Worm (Caenorhabditis elegans) whole organism, L1 larva: ENCODE results near the gene C01G12.3.
A peak's percentile ranks its signal among the peaks of the same experiment; 100 is the strongest.

Experiments
- C04F5.9 ChIP-seq: sonication (generic microtip); optimal IDR thresholded peaks from 2 replicates; lab custom pipeline; 2016; ENCODE audit warnings: missing genetic modification characterization, missing compliant biosample characterization
- C16A3.4 ChIP-seq: fragments of 150-350 bp; optimal IDR thresholded peaks from 2 replicates; lab custom pipeline; 2014; ENCODE audit warnings: missing biosample characterization, missing genetic modification characterization
- Y116A8C.19 ChIP-seq: sonication (generic microtip); optimal IDR thresholded peaks from 2 replicates; lab custom pipeline; 2016; ENCODE audit warnings: missing compliant biosample characterization, missing genetic modification characterization, borderline replicate concordance
- aha-1 ChIP-seq: fragments of 150-350 bp; optimal IDR thresholded peaks from 2 replicates; lab custom pipeline; 2014; ENCODE audit warnings: missing biosample characterization, missing genetic modification characterization
- ceh-82 ChIP-seq, 3 experiments: fragments of 150-350 bp in 1 of 3; sonication (generic microtip) in 2 of 3; optimal IDR thresholded peaks; 2 replicates each; lab custom pipeline; 2014 to 2017; ENCODE audit warnings: missing biosample characterization in 3 of 3, missing genetic modification characterization in 3 of 3
- dpl-1 ChIP-seq, 3 experiments: fragments of 150-350 bp in 2 of 3; sonication (generic microtip) in 1 of 3; optimal IDR thresholded peaks; 2 replicates each; lab custom pipeline; 2014 to 2017; ENCODE audit warnings: missing biosample characterization in 3 of 3, missing genetic modification characterization in 3 of 3, missing genetic modification reagents in 3 of 3
- dsc-1 ChIP-seq: sonication (generic microtip); optimal IDR thresholded peaks from 2 replicates; lab custom pipeline; 2016; ENCODE audit warnings: mild to moderate bottlenecking, missing genetic modification characterization, missing compliant biosample characterization
- efl-1 ChIP-seq, 4 experiments: fragments of 150-350 bp; optimal IDR thresholded peaks in 3 of 4; peaks in 1 of 4; 1 replicate in 1 of 4; 2 replicates in 3 of 4; lab custom pipeline; 2014; ENCODE audit warnings: missing biosample characterization in 2 of 4, missing genetic modification characterization in 2 of 4, missing genetic modification reagents in 2 of 4
- egl-13 ChIP-seq: sonication (generic microtip); optimal IDR thresholded peaks from 2 replicates; lab custom pipeline; 2016; ENCODE audit warnings: missing genotype, missing genetic modification reagents, missing genetic modification characterization, missing compliant biosample characterization
- egl-27 ChIP-seq, 2 experiments: fragments of 150-350 bp in 1 of 2; sonication (generic microtip); optimal IDR thresholded peaks; 3 replicates each; lab custom pipeline; 2017 to 2018; ENCODE audit warnings: missing biosample characterization in 2 of 2, missing genetic modification characterization in 2 of 2, missing genetic modification reagents in 2 of 2
- elt-2 ChIP-seq: sonication (generic microtip); optimal IDR thresholded peaks from 2 replicates; lab custom pipeline; 2016; ENCODE audit warnings: missing genetic modification characterization, mild to moderate bottlenecking, inconsistent platforms, missing compliant biosample characterization, missing genetic modification reagents
- elt-3 ChIP-seq, 6 experiments: fragments of 150-350 bp in 1 of 6; sonication (generic microtip); optimal IDR thresholded peaks; 2 replicates each; lab custom pipeline; 2017 to 2018; ENCODE audit warnings: missing biosample characterization in 6 of 6, missing genetic modification characterization in 6 of 6, inconsistent platforms in 1 of 6
- fkh-10 ChIP-seq: sonication (generic microtip); optimal IDR thresholded peaks from 2 replicates; lab custom pipeline; 2017; ENCODE audit warnings: missing biosample characterization, missing genetic modification reagents, missing genetic modification characterization
- fos-1 ChIP-seq: fragments of 150-350 bp; optimal IDR thresholded peaks from 2 replicates; lab custom pipeline; 2014; ENCODE audit warnings: missing biosample characterization, missing genetic modification characterization
- jun-1 ChIP-seq: fragments of 150-350 bp; optimal IDR thresholded peaks from 2 replicates; lab custom pipeline; 2014; ENCODE audit warnings: missing biosample characterization, missing genetic modification reagents, missing genetic modification characterization
- lin-14 ChIP-seq: fragments of 200-800 bp; sonication (Bioruptor generic); optimal IDR thresholded peaks from 2 replicates; lab custom pipeline; 2018; ENCODE audit warnings: mild to moderate bottlenecking, missing genetic modification characterization, moderate library complexity, missing compliant biosample characterization
- lin-15B ChIP-seq: fragments of 150-350 bp; sonication (generic microtip); optimal IDR thresholded peaks from 3 replicates; lab custom pipeline; 2014; ENCODE audit warnings: missing biosample characterization, missing genetic modification characterization
- lir-3 ChIP-seq: sonication (generic microtip); optimal IDR thresholded peaks from 2 replicates; lab custom pipeline; 2016; ENCODE audit warnings: mild to moderate bottlenecking, missing genetic modification characterization, moderate library complexity, missing compliant biosample characterization; ENCODE audit not compliant: poor library complexity
- lsy-2 ChIP-seq, 2 experiments: fragments of 150-350 bp; optimal IDR thresholded peaks; 2 replicates each; lab custom pipeline; 2014; ENCODE audit warnings: missing biosample characterization in 2 of 2, missing genetic modification characterization in 2 of 2
- mab-9 ChIP-seq: fragments of 200-800 bp; sonication (Bioruptor generic); IDR thresholded peaks from 2 replicates; pipeline ENCODE4 v1.3.6; 2022; ENCODE audit warnings: missing genetic modification reagents, missing genetic modification characterization, missing compliant biosample characterization
- nhr-20 ChIP-seq: sonication (generic microtip); optimal IDR thresholded peaks from 2 replicates; lab custom pipeline; 2016; ENCODE audit warnings: mild to moderate bottlenecking, missing genetic modification characterization, missing compliant biosample characterization
- nhr-237 ChIP-seq: fragments of 150-350 bp; optimal IDR thresholded peaks from 2 replicates; lab custom pipeline; 2014; ENCODE audit warnings: missing biosample characterization, missing genetic modification characterization
- nhr-28 ChIP-seq: fragments of 150-350 bp; optimal IDR thresholded peaks from 2 replicates; lab custom pipeline; 2014; ENCODE audit warnings: missing biosample characterization, missing genetic modification characterization
- nhr-47 ChIP-seq: sonication (generic microtip); optimal IDR thresholded peaks from 2 replicates; lab custom pipeline; 2016; ENCODE audit warnings: mild to moderate bottlenecking, missing genetic modification characterization, moderate library complexity, missing compliant biosample characterization
- nhr-76 ChIP-seq: sonication (generic microtip); optimal IDR thresholded peaks from 2 replicates; lab custom pipeline; 2017; ENCODE audit warnings: missing biosample characterization, missing genetic modification characterization
- nhr-84 ChIP-seq: sonication (generic microtip); optimal IDR thresholded peaks from 2 replicates; lab custom pipeline; 2017; ENCODE audit warnings: missing biosample characterization, missing genetic modification characterization
- sptf-1 ChIP-seq: fragments of 150-350 bp; optimal IDR thresholded peaks from 2 replicates; lab custom pipeline; 2014; ENCODE audit warnings: missing biosample characterization, missing genetic modification characterization
- swsn-7 ChIP-seq: sonication (generic microtip); optimal IDR thresholded peaks from 2 replicates; lab custom pipeline; 2016; ENCODE audit warnings: missing genetic modification characterization, missing compliant biosample characterization
- tbx-2 ChIP-seq: sonication (generic microtip); optimal IDR thresholded peaks from 2 replicates; lab custom pipeline; 2016; ENCODE audit warnings: missing genetic modification characterization, missing compliant biosample characterization
- tlp-1 ChIP-seq: fragments of 150-350 bp; optimal IDR thresholded peaks from 2 replicates; lab custom pipeline; 2014; ENCODE audit warnings: missing biosample characterization, missing genetic modification characterization
- unc-62 ChIP-seq: fragments of 150-350 bp; optimal IDR thresholded peaks from 2 replicates; lab custom pipeline; 2014; ENCODE audit warnings: missing biosample characterization, missing genetic modification reagents, missing genetic modification characterization
- unc-98 ChIP-seq: fragments of 200-800 bp; sonication (Bioruptor generic); IDR thresholded peaks from 2 replicates; pipeline ENCODE4 v1.3.6; 2022; ENCODE audit warnings: missing genetic modification characterization, missing compliant biosample characterization
- zag-1 ChIP-seq: fragments of 150-350 bp; optimal IDR thresholded peaks from 2 replicates; lab custom pipeline; 2014; ENCODE audit warnings: missing biosample characterization, missing genetic modification characterization
- ztf-4 ChIP-seq: fragments of 150-350 bp; optimal IDR thresholded peaks from 2 replicates; lab custom pipeline; 2014; ENCODE audit warnings: missing biosample characterization, missing genetic modification characterization

C01G12.3 gene

DNA sequence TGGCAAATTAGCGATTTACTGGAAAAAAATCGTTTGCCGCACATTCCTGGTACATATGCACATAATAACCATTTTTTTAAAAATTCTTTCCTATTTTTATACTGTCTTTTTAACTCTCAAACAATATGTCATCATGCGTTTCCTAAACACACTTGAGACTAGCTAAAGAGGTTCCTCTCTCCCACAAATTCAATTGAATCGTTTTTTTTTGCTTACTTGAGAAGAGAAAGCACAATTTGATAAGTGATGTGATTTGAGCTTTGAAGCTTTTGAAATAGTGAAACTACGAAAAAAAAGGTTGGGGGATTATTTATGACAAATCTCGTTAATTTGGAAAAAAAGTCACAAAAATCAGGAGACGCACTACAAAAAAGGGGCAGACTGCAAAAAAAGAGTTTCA, 27.1 kb downstream of the C01G12.3 start:
- peak; percentile 55 for TF ChIP-seq fkh-10 (GFP tag; lab: Kevin White, UChicago)
- TF ChIP-seq efl-1 (optimal IDR thresholded peaks at IDR 0.05; lab: Kevin White, UChicago): no peak
- TF ChIP-seq efl-1 (GFP tag; optimal IDR thresholded peaks at IDR 0.05 in 1 of 2; lab: Kevin White, UChicago): no peak
- no peak for TF ChIP-seq lsy-2 (tag; optimal IDR thresholded peaks at IDR 0.05; lab: Kevin White, UChicago)

DNA sequence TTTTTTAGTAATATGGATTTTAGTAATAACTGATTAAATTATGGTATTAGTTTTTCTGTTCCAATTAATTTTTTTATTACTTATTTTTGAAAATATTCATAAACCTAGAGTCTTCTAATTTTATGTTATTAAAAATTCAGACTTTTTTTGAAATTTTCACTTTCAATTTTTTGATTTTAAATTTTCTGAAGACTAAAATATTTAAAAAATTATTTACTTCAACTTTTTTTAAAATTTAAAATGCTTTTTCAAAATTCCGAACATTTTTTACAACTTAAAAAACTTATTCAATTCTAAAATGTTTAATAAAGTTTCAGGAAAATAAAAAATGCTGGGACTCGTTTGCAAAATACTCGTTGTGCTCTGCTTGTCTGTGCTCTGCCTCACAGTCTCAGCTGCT, 31.5 kb downstream of the C01G12.3 start, which contains the start of gene nlp-41:
TSS of gene nlp-41 (plus strand) at position 301 of the 400 bp plus-strand sequence.
- TF ChIP-seq Y116A8C.19 (tag; lab: Kevin White, UChicago) (no peak), ztf-4 (tag; lab: Kevin White, UChicago) (no peak), mab-9 (GFP tag; lab: Robert Waterston, UW) (no peak), dsc-1 (tag; lab: Kevin White, UChicago) (no peak), swsn-7 (tag; lab: Kevin White, UChicago) (no peak), aha-1 (no peak), egl-27 (tag; optimal IDR thresholded peaks at IDR 0.05; lab: Kevin White, UChicago) (no peak), nhr-47 (tag; lab: Kevin White, UChicago) (no peak), sptf-1 (tag; lab: Kevin White, UChicago) (no peak), elt-2 (no peak), dpl-1 (GFP tag; optimal IDR thresholded peaks at IDR 0.05; lab: Kevin White, UChicago) (no peak), lir-3 (tag; lab: Kevin White, UChicago) (no peak), nhr-84 (tag; lab: Kevin White, UChicago) (no peak), unc-62 (GFP tag; lab: Kevin White, UChicago) (no peak), nhr-28 (tag; lab: Kevin White, UChicago) (no peak), lin-15B (tag; lab: Kevin White, UChicago) (no peak)

DNA sequence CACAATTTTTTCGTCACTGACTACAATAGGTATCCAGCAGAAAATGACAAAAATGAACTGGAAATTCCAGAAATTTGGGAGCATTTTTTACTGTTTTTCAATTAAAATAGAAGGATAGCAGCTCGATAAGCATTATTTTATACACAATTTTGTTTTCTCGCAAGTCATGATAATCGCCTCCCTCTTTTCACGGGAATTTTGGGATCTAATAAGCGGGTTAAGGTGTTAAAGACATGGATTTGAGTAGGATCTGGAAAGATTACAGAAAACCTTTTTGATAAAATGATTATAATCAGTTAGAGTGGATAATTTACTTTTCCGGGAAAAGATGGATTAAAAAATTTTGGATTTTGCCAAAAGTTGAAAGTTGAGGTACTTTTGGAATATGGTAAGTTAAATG, 33.4 kb downstream of the C01G12.3 start, which contains the start of gene gcy-29:
TSS of gene gcy-29 (minus strand) at position 101 of the 400 bp plus-strand sequence.
- TF ChIP-seq lsy-2 (tag; optimal IDR thresholded peaks at IDR 0.05; lab: Kevin White, UChicago): no peak
- TF ChIP-seq dsc-1 (tag; lab: Kevin White, UChicago): peak; percentile 81
- TF ChIP-seq C16A3.4: no peak
- TF ChIP-seq egl-13 (tag; lab: Kevin White, UChicago): peak; percentile 28
- TF ChIP-seq jun-1: no peak
- TF ChIP-seq nhr-28 (tag; lab: Kevin White, UChicago): no peak

DNA sequence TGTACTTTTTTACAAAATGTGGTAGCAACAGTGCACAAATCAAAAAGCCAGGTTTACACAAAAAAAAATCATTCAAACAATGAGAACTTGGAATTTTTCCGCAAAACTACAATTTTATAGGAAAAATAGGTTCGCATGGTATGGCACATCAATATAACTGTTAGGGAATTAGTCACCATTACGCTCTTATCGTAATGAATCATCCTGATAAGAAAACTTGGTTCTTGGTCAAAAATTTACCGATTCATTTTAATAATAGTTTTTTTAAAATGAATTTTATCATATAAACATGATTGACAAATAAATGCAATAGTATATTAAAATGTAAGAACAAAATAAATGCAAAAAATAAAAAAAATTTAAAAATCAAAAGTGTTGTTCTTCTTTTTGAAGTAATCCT, 41.6 kb downstream of the C01G12.3 start:
- TF ChIP-seq elt-2 (peak; percentile 12), C04F5.9 (tag; lab: Kevin White, UChicago) (no peak)

DNA sequence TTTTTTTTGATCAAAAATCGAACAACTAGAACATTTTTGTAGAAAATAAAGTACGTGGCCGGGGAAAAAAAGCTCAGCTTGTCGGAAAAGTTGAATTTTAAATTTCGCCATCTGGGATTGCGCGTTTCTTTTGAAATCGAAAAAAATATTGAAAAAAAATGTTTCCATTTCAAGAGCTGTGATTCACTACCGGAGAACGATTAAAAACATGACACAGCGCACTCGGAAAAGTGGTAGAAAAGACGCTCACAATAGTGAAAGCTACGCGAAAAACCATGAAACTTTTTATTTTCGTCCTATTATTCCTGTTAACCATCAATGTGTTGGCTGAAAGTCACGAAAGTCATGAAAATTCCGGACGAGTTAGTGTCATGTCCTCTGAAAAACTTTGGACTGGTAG, 44.4 kb downstream of the C01G12.3 start, which contains the start of the genes clec-147 and C04H5.7:
TSS of gene clec-147 (minus strand) at position 101 of the 400 bp plus-strand sequence.
TSS of gene C04H5.7 (plus strand) at position 219 of the 400 bp plus-strand sequence.
- TF ChIP-seq efl-1 (optimal IDR thresholded peaks at IDR 0.05; lab: Kevin White, UChicago): no peak
- TF ChIP-seq efl-1 (GFP tag; optimal IDR thresholded peaks at IDR 0.05 in 1 of 2; lab: Kevin White, UChicago): peak in 1 of 2 experiments; percentile 51
- no peak for TF ChIP-seq lin-14 (GFP tag; lab: Kevin White, UChicago)
- no peak for TF ChIP-seq tbx-2 (tag; lab: Kevin White, UChicago)
- no peak for TF ChIP-seq tlp-1 (tag; lab: Kevin White, UChicago)

DNA sequence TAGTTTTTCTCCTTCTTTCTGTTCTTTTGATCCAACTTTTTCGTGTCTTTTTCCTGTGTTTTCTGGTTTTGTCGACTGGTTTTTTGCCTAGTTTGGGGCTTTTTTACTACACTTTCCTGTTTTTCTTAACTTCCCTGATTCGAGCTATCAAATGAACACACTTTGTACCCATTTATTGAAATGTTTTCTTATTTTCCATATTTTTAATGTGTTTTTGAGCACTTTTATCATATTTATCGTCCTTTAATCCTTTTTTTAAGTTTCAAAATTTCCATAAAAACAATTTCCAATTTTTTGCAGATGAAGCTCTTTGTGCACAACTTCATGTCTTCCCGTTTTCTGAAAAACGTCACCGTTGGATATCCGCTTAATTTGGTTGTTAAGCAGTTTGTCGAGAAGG, 48.1 kb downstream of the C01G12.3 start, which contains the start of gene C04H5.1:
TSS of gene C04H5.1 (plus strand) at position 301 of the 400 bp plus-strand sequence.
- TF ChIP-seq nhr-20 (tag; lab: Kevin White, UChicago) (no peak), nhr-237 (tag; lab: Kevin White, UChicago) (no peak), dpl-1 (GFP tag; optimal IDR thresholded peaks at IDR 0.05; lab: Kevin White, UChicago) (no peak), unc-98 (GFP tag; lab: Robert Waterston, UW) (no peak), ceh-82 (tag; optimal IDR thresholded peaks at IDR 0.05; lab: Kevin White, UChicago) (no peak), lir-3 (tag; lab: Kevin White, UChicago) (no peak), nhr-76 (tag; lab: Kevin White, UChicago) (no peak), C04F5.9 (tag; lab: Kevin White, UChicago) (no peak), tlp-1 (tag; lab: Kevin White, UChicago) (no peak), lin-14 (GFP tag; lab: Kevin White, UChicago) (no peak), fos-1 (no peak), zag-1 (tag; lab: Kevin White, UChicago) (no peak), elt-3 (tag; optimal IDR thresholded peaks at IDR 0.05; lab: Kevin White, UChicago) (no peak)
